Fruit fly (Drosophila melanogaster): ENCODE measurements around the gene Noa36.

The Noa36 gene

dm6 chr3R:28623564-28623963, 24.5 kb upstream of the Noa36 start:
- no peak for TF ChIP-seq CG14711 (tag; optimal IDR thresholded peaks at IDR 0.05)
- TF ChIP-seq Clk (GFP tag; optimal IDR thresholded peaks at IDR 0.05) = no peak
- peak; percentile 38 for TF ChIP-seq kay (GFP tag; ENCODE audit: borderline replicate concordance)

- TF ChIP-seq toe (GFP tag; optimal IDR thresholded peaks at IDR 0.05) (no peak), CG5204 (GFP tag; optimal IDR thresholded peaks at IDR 0.05) (no peak), CG11617 (GFP tag; optimal IDR thresholded peaks at IDR 0.05) (no peak), Mnt (GFP tag; optimal IDR thresholded peaks at IDR 0.05) (no peak), cic (GFP tag; optimal IDR thresholded peaks at IDR 0.05) (no peak), bab1 (GFP tag; optimal IDR thresholded peaks at IDR 0.05) (no peak), tj (GFP tag; optimal IDR thresholded peaks at IDR 0.05) (no peak), pad (GFP tag; optimal IDR thresholded peaks at IDR 0.05) (no peak), cnc (optimal IDR thresholded peaks at IDR 0.05) (no peak), Clk (GFP tag; optimal IDR thresholded peaks at IDR 0.05) (no peak), CG7101 (tag; optimal IDR thresholded peaks at IDR 0.05) (no peak), CG7045 (GFP tag; optimal IDR thresholded peaks at IDR 0.05) (no peak), CG1620 (GFP tag; optimal IDR thresholded peaks at IDR 0.05) (no peak), CG33017 (tag; optimal IDR thresholded peaks at IDR 0.05) (no peak), kay (GFP tag; ENCODE audit: borderline replicate concordance) (no peak), CG12768 (GFP tag; optimal IDR thresholded peaks at IDR 0.05) (no peak), Hr96 (GFP tag; optimal IDR thresholded peaks at IDR 0.05) (no peak), CG14711 (tag; optimal IDR thresholded peaks at IDR 0.05) (no peak)
Observed at dm6 chr3R:28623115-28623514, 24.0 kb upstream of the Noa36 start.

- TF ChIP-seq cnc (optimal IDR thresholded peaks at IDR 0.05) = no peak
- TF ChIP-seq toe (GFP tag; optimal IDR thresholded peaks at IDR 0.05) = no peak
- TF ChIP-seq Mnt (GFP tag; optimal IDR thresholded peaks at IDR 0.05) = no peak
- TF ChIP-seq CG11617 (GFP tag; optimal IDR thresholded peaks at IDR 0.05) = no peak
- no peak for TF ChIP-seq CG14711 (tag; optimal IDR thresholded peaks at IDR 0.05)
- TF ChIP-seq CG12768 (GFP tag; optimal IDR thresholded peaks at IDR 0.05) = no peak
- TF ChIP-seq ovo (GFP tag; optimal IDR thresholded peaks at IDR 0.05) = no peak
- TF ChIP-seq CG33017 (tag; optimal IDR thresholded peaks at IDR 0.05) = no peak
- no peak for TF ChIP-seq Crg-1 (GFP tag; optimal IDR thresholded peaks at IDR 0.05)
- no peak for TF ChIP-seq cic (GFP tag; optimal IDR thresholded peaks at IDR 0.05)
- TF ChIP-seq pad (GFP tag; optimal IDR thresholded peaks at IDR 0.05) = no peak
- TF ChIP-seq kay (GFP tag; ENCODE audit: borderline replicate concordance) = no peak
- TF ChIP-seq CG5204 (GFP tag; optimal IDR thresholded peaks at IDR 0.05) = no peak
- no peak for TF ChIP-seq CG7045 (GFP tag; optimal IDR thresholded peaks at IDR 0.05)
- TF ChIP-seq CG7101 (tag; optimal IDR thresholded peaks at IDR 0.05) = no peak
- TF ChIP-seq Clk (GFP tag; optimal IDR thresholded peaks at IDR 0.05) = no peak
Observed at dm6 chr3R:28620813-28621212, 21.7 kb upstream of the Noa36 start.

dm6 chr3R:28605835-28606234, 6.7 kb upstream of the Noa36 start, which contains the start of gene CG9986:
CG9986 (plus strand) TSS chr3R:28606079.
- TF ChIP-seq Mnt (GFP tag; optimal IDR thresholded peaks at IDR 0.05) (no peak), pad (GFP tag; optimal IDR thresholded peaks at IDR 0.05) (no peak), ovo (GFP tag; optimal IDR thresholded peaks at IDR 0.05) (no peak), CG5204 (GFP tag; optimal IDR thresholded peaks at IDR 0.05) (no peak), CG1620 (GFP tag; optimal IDR thresholded peaks at IDR 0.05) (no peak), CG12768 (GFP tag; optimal IDR thresholded peaks at IDR 0.05) (no peak), bab1 (GFP tag; optimal IDR thresholded peaks at IDR 0.05) (peak; percentile 24)

DNA sequence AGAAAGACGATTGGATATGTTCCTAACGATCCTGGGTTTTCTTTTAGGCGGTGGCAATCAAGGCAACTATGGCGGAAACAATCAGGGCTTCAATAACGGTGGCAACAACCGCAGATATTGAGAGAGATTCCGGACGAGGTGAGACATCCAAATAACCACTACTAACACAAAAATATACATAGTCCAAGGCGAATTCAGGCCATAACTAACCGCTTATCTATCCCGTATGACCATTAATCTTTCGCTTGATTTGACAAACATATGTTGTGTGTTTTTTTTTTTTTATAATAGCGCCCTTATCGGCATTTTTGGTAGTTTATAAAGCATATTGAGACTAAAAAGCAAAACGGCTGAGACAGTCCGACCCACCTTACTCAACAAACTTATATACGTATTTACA, 4.5 kb upstream of the Noa36 start:
- TF ChIP-seq CG5204 (GFP tag; optimal IDR thresholded peaks at IDR 0.05) = no peak
- TF ChIP-seq Crg-1 (GFP tag; optimal IDR thresholded peaks at IDR 0.05) = no peak
- no peak for TF ChIP-seq cnc (optimal IDR thresholded peaks at IDR 0.05)
- TF ChIP-seq CG12768 (GFP tag; optimal IDR thresholded peaks at IDR 0.05) = no peak
- no peak for TF ChIP-seq Mnt (GFP tag; optimal IDR thresholded peaks at IDR 0.05)
- TF ChIP-seq bab1 (GFP tag; optimal IDR thresholded peaks at IDR 0.05) = no peak
- no peak for TF ChIP-seq Clk (GFP tag; optimal IDR thresholded peaks at IDR 0.05)
- TF ChIP-seq CG1620 (GFP tag; optimal IDR thresholded peaks at IDR 0.05) = no peak
- no peak for TF ChIP-seq ovo (GFP tag; optimal IDR thresholded peaks at IDR 0.05)
- no peak for TF ChIP-seq toe (GFP tag; optimal IDR thresholded peaks at IDR 0.05)
- no peak for TF ChIP-seq CG14711 (tag; optimal IDR thresholded peaks at IDR 0.05)
- no peak for TF ChIP-seq pad (GFP tag; optimal IDR thresholded peaks at IDR 0.05)
- no peak for TF ChIP-seq kay (GFP tag; ENCODE audit: borderline replicate concordance)
- TF ChIP-seq tj (GFP tag; optimal IDR thresholded peaks at IDR 0.05) = no peak
- TF ChIP-seq CG33017 (tag; optimal IDR thresholded peaks at IDR 0.05) = no peak
- TF ChIP-seq cic (GFP tag; optimal IDR thresholded peaks at IDR 0.05) = no peak
- TF ChIP-seq CG7101 (tag; optimal IDR thresholded peaks at IDR 0.05) = no peak

DNA sequence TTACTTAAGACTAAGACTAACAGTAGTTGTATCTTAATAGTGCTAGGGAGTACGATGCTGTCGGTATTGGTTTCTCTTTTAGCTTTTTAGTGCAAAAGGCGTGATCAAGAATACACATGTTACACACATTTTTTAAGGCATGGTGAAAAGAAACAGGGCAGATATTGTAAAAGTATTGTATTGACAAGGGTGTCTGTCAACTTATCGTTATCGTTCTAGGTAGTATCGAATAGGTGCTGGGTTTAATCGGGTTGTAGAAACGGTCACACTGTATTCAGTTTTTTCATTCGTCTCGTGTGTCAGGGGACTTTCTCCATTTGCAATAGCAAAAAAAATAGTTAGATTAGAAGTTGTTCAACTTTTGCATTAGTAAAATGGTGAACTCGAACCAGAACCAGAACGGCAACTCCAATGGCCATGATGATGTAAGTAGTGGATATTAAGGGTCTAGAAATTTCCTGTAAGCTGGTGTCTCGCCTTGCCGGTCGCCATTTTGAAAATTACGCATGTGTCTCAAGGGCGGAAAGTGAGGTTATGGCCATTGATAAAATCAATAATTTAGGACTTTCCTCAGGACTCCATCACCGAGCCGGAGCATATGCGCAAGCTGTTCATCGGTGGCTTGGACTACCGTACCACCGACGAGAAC, 1.2 kb upstream of the Noa36 start:
- no peak for TF ChIP-seq bab1 (GFP tag; optimal IDR thresholded peaks at IDR 0.05)
- peak; percentile 43 for TF ChIP-seq CG11617 (GFP tag; optimal IDR thresholded peaks at IDR 0.05)
- TF ChIP-seq toe (GFP tag; optimal IDR thresholded peaks at IDR 0.05) = no peak
- TF ChIP-seq CG7045 (GFP tag; optimal IDR thresholded peaks at IDR 0.05) = no peak
- TF ChIP-seq cnc (optimal IDR thresholded peaks at IDR 0.05) = no peak
- TF ChIP-seq CG5204 (GFP tag; optimal IDR thresholded peaks at IDR 0.05) = no peak
- TF ChIP-seq CG7101 (tag; optimal IDR thresholded peaks at IDR 0.05) = peak; percentile 49
- peak; percentile 54 for TF ChIP-seq Hr96 (GFP tag; optimal IDR thresholded peaks at IDR 0.05)
- TF ChIP-seq cic (GFP tag; optimal IDR thresholded peaks at IDR 0.05) = peak; percentile 18
- TF ChIP-seq ovo (GFP tag; optimal IDR thresholded peaks at IDR 0.05) = peak; percentile 39
- TF ChIP-seq CG33017 (tag; optimal IDR thresholded peaks at IDR 0.05) = no peak
- peak; percentile 19 for TF ChIP-seq pad (GFP tag; optimal IDR thresholded peaks at IDR 0.05)
- peak; percentile 90 for TF ChIP-seq Mnt (GFP tag; optimal IDR thresholded peaks at IDR 0.05)
- no peak for TF ChIP-seq CG12768 (GFP tag; optimal IDR thresholded peaks at IDR 0.05)
- peak; percentile 49 for TF ChIP-seq Crg-1 (GFP tag; optimal IDR thresholded peaks at IDR 0.05)
- TF ChIP-seq Clk (GFP tag; optimal IDR thresholded peaks at IDR 0.05) = no peak
- no peak for TF ChIP-seq CG14711 (tag; optimal IDR thresholded peaks at IDR 0.05)
- no peak for TF ChIP-seq CG1620 (GFP tag; optimal IDR thresholded peaks at IDR 0.05)
- TF ChIP-seq tj (GFP tag; optimal IDR thresholded peaks at IDR 0.05) = no peak
- TF ChIP-seq kay (GFP tag; ENCODE audit: borderline replicate concordance) = no peak
